Fruit fly (Drosophila melanogaster): Measurements from ENCODE around the gene prc.

prc gene

DNA sequence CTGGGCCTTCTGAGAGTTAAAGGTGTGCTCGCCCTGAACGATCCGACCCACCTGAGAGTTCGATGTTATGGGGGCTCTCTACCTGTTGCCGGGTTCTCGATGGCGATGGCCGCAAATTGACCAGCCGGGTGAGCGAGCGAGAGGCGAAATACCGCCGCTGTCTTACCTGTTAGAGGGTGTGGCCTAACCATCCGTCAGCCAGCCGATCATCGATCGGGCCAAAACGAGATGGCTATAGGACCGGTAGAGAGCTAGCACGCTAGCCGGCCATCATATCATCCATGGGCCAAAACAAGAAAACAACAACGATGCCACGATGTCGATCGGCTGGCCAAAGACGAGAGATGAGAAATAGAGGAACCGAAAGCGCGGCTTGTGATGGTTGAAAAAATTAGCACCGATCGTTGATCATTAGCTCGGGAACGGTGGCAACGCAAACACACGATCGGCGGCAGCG is 38.6 kb downstream of the prc start, which contains the start of gene byn:
byn (plus strand) TSS at position 407 of the 457 bp plus-strand sequence.
- TF ChIP-seq CG14655 (GFP tag; optimal IDR thresholded peaks at IDR 0.05) (no peak), Pif1A (GFP tag; optimal IDR thresholded peaks at IDR 0.05) (no peak)

DNA sequence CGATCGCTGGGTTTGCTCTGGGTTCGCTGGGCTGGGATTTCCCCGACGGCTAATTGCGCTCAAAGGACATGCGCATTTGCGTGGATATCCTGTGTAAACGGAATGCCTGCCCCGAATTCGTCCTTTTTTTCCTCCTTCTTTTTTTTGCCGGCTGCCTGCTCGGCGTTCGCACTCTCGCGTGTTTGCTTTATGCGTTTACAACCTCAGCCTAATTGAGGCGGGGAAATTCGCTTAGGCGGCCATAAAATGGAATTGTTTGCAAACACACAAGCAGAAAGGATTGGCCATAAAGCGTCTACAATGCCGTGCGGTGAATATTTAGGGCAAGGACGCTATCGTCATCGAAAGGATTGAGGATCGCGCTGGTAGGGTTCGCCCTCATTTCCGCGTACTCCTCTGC is 40.5 kb downstream of the prc start:
- TF ChIP-seq Pif1B (GFP tag; optimal IDR thresholded peaks at IDR 0.05) (no peak), CG12605 (GFP tag; IDR thresholded peaks at IDR 0.05) (no peak), Snoo (tag; optimal IDR thresholded peaks at IDR 0.05) (no peak), CG4496 (GFP tag; IDR thresholded peaks at IDR 0.05) (no peak), rn (GFP tag; IDR thresholded peaks at IDR 0.05) (no peak), D1 (tag; optimal IDR thresholded peaks at IDR 0.05) (no peak), CG9948 (tag; optimal IDR thresholded peaks at IDR 0.05) (no peak), CG17806 (tag; optimal IDR thresholded peaks at IDR 0.05) (no peak), CG8159 (tag; optimal IDR thresholded peaks at IDR 0.05) (no peak), CG10348 (GFP tag; IDR thresholded peaks at IDR 0.05) (no peak), gl (tag; optimal IDR thresholded peaks at IDR 0.05) (no peak), CG13204 (GFP tag; optimal IDR thresholded peaks at IDR 0.05) (no peak), EcR (GFP tag; optimal IDR thresholded peaks at IDR 0.05) (no peak), Pif1A (GFP tag; optimal IDR thresholded peaks at IDR 0.05) (no peak)

DNA sequence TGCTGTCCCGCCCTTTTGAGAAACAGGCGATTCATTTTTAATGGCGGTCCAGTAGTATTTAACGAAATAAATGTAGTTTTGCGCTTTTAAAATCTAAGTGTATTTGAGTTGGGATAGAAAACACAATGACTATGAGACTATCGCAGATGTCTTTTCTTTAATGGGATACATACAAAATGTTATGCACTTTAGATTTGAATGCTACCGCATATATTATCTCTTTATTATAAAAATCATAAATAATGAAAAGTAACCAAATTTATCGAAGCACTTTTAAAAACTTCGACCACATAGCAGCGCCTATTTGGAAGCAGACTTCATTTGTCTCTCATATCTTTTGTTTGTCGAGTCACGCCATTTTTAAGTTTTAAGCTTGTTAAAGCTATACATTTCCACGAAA is 41.3 kb downstream of the prc start, which contains the start of gene SdhAL:
SdhAL (minus strand) TSS at position 101 of the 400 bp plus-strand sequence.
- no peak for TF ChIP-seq D1 (tag; optimal IDR thresholded peaks at IDR 0.05)

DNA sequence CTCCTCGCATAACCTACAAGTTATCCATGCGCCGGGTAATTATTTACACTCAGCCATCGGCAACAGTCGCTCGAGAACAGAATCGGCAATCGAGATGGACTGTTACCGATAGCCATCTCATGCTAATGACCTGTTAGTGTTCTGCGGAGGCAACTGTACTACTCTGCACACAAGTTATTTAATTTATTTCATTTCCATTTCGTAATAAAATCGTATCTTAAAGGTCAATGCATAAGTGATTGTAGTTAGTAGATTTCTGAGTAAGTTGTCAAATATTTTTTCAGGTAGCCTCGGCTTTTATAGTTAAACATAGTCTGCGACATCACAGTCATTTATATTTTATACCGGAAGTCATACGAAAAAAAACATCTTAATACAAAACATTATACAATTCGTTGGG is 44.7 kb downstream of the prc start, which contains the start of gene CG11588:
CG11588 (plus strand) TSS at position 301 of the 400 bp plus-strand sequence.
- TF ChIP-seq CG8159 (tag; optimal IDR thresholded peaks at IDR 0.05) (no peak), CG12605 (GFP tag; IDR thresholded peaks at IDR 0.05) (no peak), CG32121 (GFP tag; IDR thresholded peaks at IDR 0.05) (no peak), EcR (GFP tag; optimal IDR thresholded peaks at IDR 0.05) (no peak), CG10348 (GFP tag; IDR thresholded peaks at IDR 0.05) (no peak), CG17806 (tag; optimal IDR thresholded peaks at IDR 0.05) (no peak)

DNA sequence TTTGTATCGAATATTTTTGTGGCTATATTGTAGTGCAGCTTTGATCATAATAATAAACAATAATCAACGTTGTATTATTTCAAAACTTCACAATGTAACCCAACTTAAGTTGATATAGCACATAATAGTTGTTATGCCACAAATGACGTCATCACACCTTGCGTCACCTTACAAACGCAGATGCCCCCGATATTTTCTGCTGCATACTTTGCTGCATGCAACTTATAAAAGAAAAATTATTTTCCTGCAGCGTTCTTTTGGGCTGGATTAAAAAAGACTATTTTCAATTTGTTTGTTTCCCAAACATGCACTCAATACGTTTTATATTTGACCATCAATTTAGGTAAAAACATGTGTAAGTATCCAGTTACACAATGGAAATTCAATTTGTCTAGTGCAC is 47.7 kb downstream of the prc start:
- no peak for TF ChIP-seq gl (tag; optimal IDR thresholded peaks at IDR 0.05)
- TF ChIP-seq fd96Ca (GFP tag; IDR thresholded peaks at IDR 0.05) = no peak
- no peak for TF ChIP-seq CG12605 (GFP tag; IDR thresholded peaks at IDR 0.05)
- TF ChIP-seq EcR (GFP tag; optimal IDR thresholded peaks at IDR 0.05) = no peak
- TF ChIP-seq CG17806 (tag; optimal IDR thresholded peaks at IDR 0.05) = no peak
- TF ChIP-seq CG10348 (GFP tag; IDR thresholded peaks at IDR 0.05) = no peak
- no peak for TF ChIP-seq CG32121 (GFP tag; IDR thresholded peaks at IDR 0.05)
- TF ChIP-seq CG9948 (tag; optimal IDR thresholded peaks at IDR 0.05) = no peak
- TF ChIP-seq CG14655 (GFP tag; optimal IDR thresholded peaks at IDR 0.05) = no peak
- TF ChIP-seq CG13204 (GFP tag; optimal IDR thresholded peaks at IDR 0.05) = no peak
- TF ChIP-seq Snoo (tag; optimal IDR thresholded peaks at IDR 0.05) = no peak
- TF ChIP-seq CG34367 (tag; optimal IDR thresholded peaks at IDR 0.05) = no peak
- TF ChIP-seq Pif1B (GFP tag; optimal IDR thresholded peaks at IDR 0.05) = no peak
- TF ChIP-seq CG8159 (tag; optimal IDR thresholded peaks at IDR 0.05) = no peak
- no peak for TF ChIP-seq Ets98B (GFP tag; IDR thresholded peaks at IDR 0.05)
- TF ChIP-seq Pif1A (GFP tag; optimal IDR thresholded peaks at IDR 0.05) = no peak
- no peak for TF ChIP-seq D1 (tag; optimal IDR thresholded peaks at IDR 0.05)
